Fruit fly (Drosophila melanogaster): ENCODE data around the gene SdhBL.

dm6 chrX:18849022-18849368, 45.3 kb upstream of the SdhBL start:
- no peak for TF ChIP-seq Dll (optimal IDR thresholded peaks at IDR 0.05)
- TF ChIP-seq usp (GFP tag; optimal IDR thresholded peaks at IDR 0.05), result no peak
- TF ChIP-seq CG8478 (optimal IDR thresholded peaks at IDR 0.05), result no peak
- no peak for TF ChIP-seq EcR (GFP tag; optimal IDR thresholded peaks at IDR 0.05)
- no peak for TF ChIP-seq pan (optimal IDR thresholded peaks at IDR 0.05)

Data from whole organism.